Fruit fly (Drosophila melanogaster) ovary, adult (tissue): ENCODE results near the gene CG11178.

Experiments
- CG17801 ChIP-seq: fragments of 200-800 bp; optimal IDR thresholded peaks from 2 replicates; lab custom pipeline; 2019; ENCODE audit warnings: missing biosample characterization, mild to moderate bottlenecking, missing genetic modification characterization, moderate library complexity; ENCODE audit not compliant: partially characterized antibody

CG11178 gene

dm6 chrX:13632606-13633005, 27.1 kb downstream of the CG11178 start:
- no peak for TF ChIP-seq CG17801 (GFP tag; lab: Kevin White, UChicago)

dm6 chrX:13633298-13633891, 27.9 kb downstream of the CG11178 start:
- no peak for TF ChIP-seq CG17801 (GFP tag; lab: Kevin White, UChicago)

- peak; percentile 79 for TF ChIP-seq CG17801 (GFP tag; lab: Kevin White, UChicago)
These were observed 28.9 kb downstream of the CG11178 start for dm6 chrX:13634254-13634999.

- no peak for TF ChIP-seq CG17801 (GFP tag; lab: Kevin White, UChicago)
These were observed 29.5 kb downstream of the CG11178 start for dm6 chrX:13635000-13635368.

DNA sequence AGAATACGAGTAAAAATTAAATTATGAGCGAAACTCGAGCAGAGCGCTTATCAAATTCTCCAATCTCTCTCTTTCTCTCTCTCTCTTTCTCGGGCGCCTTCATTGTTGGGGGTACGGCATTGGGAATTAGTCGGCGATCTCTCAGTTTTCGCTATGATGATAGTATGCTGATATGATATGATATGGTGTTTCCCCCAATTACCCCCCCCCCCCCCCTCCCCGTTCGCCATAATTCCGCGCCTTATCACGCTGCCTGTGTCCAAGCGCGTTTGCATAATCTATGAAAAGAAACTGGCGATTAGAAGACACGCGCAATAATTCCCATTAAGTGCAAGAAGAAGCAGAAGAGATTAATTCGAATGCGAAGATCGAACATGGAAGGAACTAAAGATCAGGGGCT, 31.3 kb downstream of the CG11178 start:
- no peak for TF ChIP-seq CG17801 (GFP tag; lab: Kevin White, UChicago)

DNA sequence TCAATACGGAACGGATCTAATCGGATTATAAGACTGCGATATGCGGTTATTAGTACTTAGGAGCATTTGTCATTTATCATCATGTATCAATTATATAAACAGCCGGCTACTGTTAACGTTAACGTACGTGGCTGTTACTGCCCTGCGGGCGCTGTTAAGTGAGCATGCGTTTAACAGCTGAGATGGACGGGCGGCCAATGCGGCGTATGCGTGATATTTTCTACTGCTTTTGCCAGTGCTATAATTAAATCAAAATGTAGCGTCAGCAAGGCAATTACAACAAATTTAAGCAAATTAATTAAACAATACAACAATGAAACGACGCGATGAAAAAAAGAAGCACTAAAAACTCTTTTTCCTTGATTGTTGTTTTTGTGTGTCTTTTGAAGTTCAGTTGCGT, 32.1 kb downstream of the CG11178 start:
- TF ChIP-seq CG17801 (GFP tag; lab: Kevin White, UChicago) = no peak

- peak; percentile 97 for TF ChIP-seq CG17801 (GFP tag; lab: Kevin White, UChicago)
These were observed 34.7 kb downstream of the CG11178 start for dm6 chrX:13639998-13640691.

DNA sequence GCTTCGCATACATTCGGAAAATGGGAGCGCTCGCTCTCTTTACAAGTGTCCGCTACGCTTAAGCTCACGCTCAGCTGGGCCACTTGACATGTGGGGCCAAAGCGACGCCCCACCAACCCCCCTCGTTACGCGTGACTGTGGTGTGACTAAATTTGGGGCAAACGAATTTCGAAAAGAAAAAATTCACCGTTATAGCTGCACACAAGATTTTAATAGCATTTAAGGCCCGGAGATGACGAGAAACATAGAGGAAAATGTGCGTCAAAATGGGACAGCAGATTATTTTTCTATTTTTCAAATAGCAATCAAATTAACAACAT, 35.2 kb downstream of the CG11178 start:
- no peak for TF ChIP-seq CG17801 (GFP tag; lab: Kevin White, UChicago)

DNA sequence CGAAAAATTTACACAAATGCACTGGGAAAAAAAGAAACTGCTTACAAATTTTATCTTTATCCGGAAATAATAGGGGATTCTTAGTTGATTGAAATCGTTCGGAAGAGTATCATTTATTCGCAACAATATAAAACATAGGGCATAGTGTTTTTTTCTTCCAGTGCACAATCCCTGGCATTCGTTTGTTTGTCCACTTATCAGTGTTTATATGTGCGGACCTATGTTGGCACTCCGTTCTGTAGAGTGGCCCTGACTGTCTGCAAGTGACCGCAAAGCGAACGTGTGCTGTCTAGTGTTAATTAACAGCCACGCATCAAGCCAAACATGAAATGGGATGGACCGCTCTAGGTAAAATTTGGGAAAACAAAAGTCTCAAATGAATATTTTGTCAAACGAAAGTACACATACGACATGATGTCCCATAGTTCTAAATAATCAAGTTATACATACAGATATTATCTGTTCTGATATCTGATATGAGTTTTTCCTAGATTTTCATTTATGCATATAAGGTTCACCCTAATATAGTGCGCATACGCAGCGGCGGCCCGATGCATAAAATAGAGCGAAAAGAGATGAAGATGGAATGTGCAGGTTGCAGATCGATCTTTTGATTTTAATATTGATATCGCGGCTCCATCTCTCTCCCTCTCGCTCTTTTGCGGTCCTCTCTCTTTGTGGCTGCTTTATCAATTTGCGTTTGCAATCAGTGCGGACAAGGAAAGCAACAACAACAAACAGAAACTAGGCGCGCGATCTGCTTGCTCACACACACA, 35.8 kb downstream of the CG11178 start:
- peak; percentile 81 for TF ChIP-seq CG17801 (GFP tag; lab: Kevin White, UChicago)

DNA sequence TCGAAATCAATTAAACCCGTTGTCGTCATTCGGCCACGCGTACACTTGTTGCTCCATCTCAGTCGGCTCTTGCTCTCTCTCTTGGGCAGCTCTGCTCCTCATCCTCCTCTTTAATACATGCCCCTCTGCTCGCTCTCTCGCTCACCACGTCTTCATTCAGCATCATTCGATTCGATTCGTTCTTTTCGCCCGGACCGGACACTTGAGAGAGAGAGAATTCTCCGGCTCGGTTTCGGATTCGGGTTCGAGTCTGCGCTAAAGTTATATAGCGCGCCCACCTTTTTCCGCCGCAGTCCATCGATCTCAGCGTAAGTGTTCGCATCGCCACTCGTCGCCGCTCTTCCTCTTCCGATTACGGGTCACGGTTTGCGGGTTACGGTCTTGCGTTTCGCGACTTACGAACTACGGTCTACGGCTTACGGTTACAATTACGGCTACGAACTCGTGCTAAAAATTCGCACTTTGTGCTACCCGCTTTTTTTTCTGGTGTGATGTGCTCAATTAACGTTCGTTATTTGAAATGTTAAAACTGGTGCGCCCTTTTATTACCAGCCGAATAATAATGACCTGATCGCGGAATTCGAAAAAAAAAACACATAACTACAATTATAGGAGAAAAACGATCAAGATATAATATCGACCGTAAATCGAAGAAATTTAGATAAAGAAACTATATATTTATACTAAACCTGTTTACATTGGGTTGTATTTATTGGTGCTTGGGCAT, 36.6 kb downstream of the CG11178 start:
- peak; percentile 8 for TF ChIP-seq CG17801 (GFP tag; lab: Kevin White, UChicago)

dm6 chrX:13643961-13644360, 38.5 kb downstream of the CG11178 start:
- no peak for TF ChIP-seq CG17801 (GFP tag; lab: Kevin White, UChicago)

DNA sequence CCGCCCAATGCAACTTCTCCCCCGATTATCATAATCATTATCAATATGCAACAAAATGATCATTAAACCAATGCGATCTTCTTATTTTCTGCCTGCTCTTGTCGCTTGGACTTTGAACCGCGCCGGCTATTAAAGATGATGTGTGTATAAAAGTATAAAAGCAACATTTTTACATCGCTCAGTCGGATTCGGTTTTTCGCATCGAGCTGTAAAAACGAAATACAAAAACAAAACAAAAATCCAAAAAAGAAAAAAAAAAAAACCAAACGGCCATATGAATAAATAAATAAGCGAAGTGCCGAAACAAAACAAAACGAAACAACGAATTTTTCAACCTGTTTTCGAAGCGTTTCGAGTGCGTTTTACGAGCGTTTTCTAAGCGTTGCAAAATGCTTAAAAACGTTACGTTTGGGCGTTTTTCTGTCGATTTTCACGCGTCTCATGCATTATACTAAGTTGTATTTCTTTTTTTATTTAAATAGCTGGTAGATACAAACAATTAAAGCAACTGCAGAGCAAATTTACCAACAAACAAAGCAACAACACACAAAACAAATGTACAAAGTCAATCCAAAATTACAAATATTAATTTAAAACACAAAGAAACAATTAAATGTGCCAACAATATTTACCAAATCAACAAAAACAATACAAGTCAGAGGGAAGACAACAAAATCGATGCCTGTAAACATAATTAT, 39.4 kb downstream of the CG11178 start:
- TF ChIP-seq CG17801 (GFP tag; lab: Kevin White, UChicago) = peak; percentile 52

dm6 chrX:13646175-13646574, 40.7 kb downstream of the CG11178 start:
- TF ChIP-seq CG17801 (GFP tag; lab: Kevin White, UChicago) = no peak

dm6 chrX:13648819-13649218, 43.3 kb downstream of the CG11178 start:
- TF ChIP-seq CG17801 (GFP tag; lab: Kevin White, UChicago) = no peak
